Worm (Caenorhabditis elegans): ENCODE results near the gene ptl-1.

Gene ptl-1

ce11 chrIII:762508-762907 is 2.5 kb upstream of the ptl-1 start:
- TF ChIP-seq lim-7 (GFP tag; IDR thresholded peaks at IDR 0.05) (no peak), snpc-1.2 (GFP tag; IDR thresholded peaks at IDR 0.05) (no peak), nhr-237 (tag; optimal IDR thresholded peaks at IDR 0.05) (no peak), mdt-29 (GFP tag; IDR thresholded peaks at IDR 0.05) (no peak), lir-3 (tag; optimal IDR thresholded peaks at IDR 0.05) (no peak), egl-27 (tag; optimal IDR thresholded peaks at IDR 0.05) (no peak), Y5F2A.4 (GFP tag; optimal IDR thresholded peaks at IDR 0.05) (no peak), skn-1 (tag; optimal IDR thresholded peaks at IDR 0.05) (no peak), nhr-76 (tag; optimal IDR thresholded peaks at IDR 0.05) (no peak), dmd-8 (GFP tag; IDR thresholded peaks at IDR 0.05) (no peak), egl-43 (GFP tag; IDR thresholded peaks at IDR 0.05) (no peak), lin-29 (GFP tag; IDR thresholded peaks at IDR 0.05) (no peak), nhr-6 (tag; optimal IDR thresholded peaks at IDR 0.05) (no peak), zip-2 (tag; optimal IDR thresholded peaks at IDR 0.05) (no peak), mxl-2 (GFP tag; conservative IDR thresholded peaks at IDR 0.05) (no peak), lin-1 (GFP tag; IDR thresholded peaks at IDR 0.05) (no peak), lin-39 (tag; optimal IDR thresholded peaks at IDR 0.05) (no peak), F49E8.2 (tag; optimal IDR thresholded peaks at IDR 0.05; ENCODE audit: borderline replicate concordance) (no peak), mdl-1 (tag; optimal IDR thresholded peaks at IDR 0.05) (no peak), aha-1 (tag) (no peak)

ce11 chrIII:764404-764803 is 580 bp upstream of the ptl-1 start:
- TF ChIP-seq snpc-1.2 (GFP tag; IDR thresholded peaks at IDR 0.05) (no peak), nhr-237 (tag; optimal IDR thresholded peaks at IDR 0.05) (no peak), nhr-41 (GFP tag; IDR thresholded peaks at IDR 0.05) (no peak), hmg-1.1 (GFP tag; IDR thresholded peaks at IDR 0.05) (peak; percentile 50; the same call in 1 of the 2 replicates), ceh-20 (GFP tag; IDR thresholded peaks at IDR 0.05) (no peak), vab-7 (GFP tag; IDR thresholded peaks at IDR 0.05) (no peak), Y48G9A.11 (GFP tag; IDR thresholded peaks at IDR 0.05) (no peak), hlh-30 (tag; optimal IDR thresholded peaks at IDR 0.05; ENCODE audit: insufficient read depth) (peak; percentile 13), zfp-3 (GFP tag; conservative IDR thresholded peaks at IDR 0.05) (no peak), Y5F2A.4 (GFP tag; optimal IDR thresholded peaks at IDR 0.05) (no peak), mes-2 (tag; optimal IDR thresholded peaks at IDR 0.05; ENCODE audit: poor library complexity, severe bottlenecking) (no peak), fkh-10 (GFP tag; optimal IDR thresholded peaks at IDR 0.05) (peak; percentile 86), nhr-76 (tag; optimal IDR thresholded peaks at IDR 0.05) (no peak), daf-19 (GFP tag; conservative IDR thresholded peaks at IDR 0.05) (0 out of 2 replicates have a peak, but pooled peaks have one; percentile 16), Y75B8A.6 (GFP tag; IDR thresholded peaks at IDR 0.05) (no peak), D1046.2 (GFP tag; IDR thresholded peaks at IDR 0.05) (no peak), lin-15B (tag; optimal IDR thresholded peaks at IDR 0.05) (no peak), mep-1 (tag; optimal IDR thresholded peaks at IDR 0.05) (peak; percentile 31), ceh-32 (tag; optimal IDR thresholded peaks at IDR 0.05; ENCODE audit: poor library complexity) (no peak), ZK546.5 (tag; optimal IDR thresholded peaks at IDR 0.05) (no peak), spr-3 (GFP tag; optimal IDR thresholded peaks at IDR 0.05) (no peak), pha-4 (GFP tag; IDR thresholded peaks at IDR 0.05) (no peak), pha-4 (tag; optimal IDR thresholded peaks at IDR 0.05) (no peak), egl-43 (GFP tag; IDR thresholded peaks at IDR 0.05) (0 out of 2 replicates have a peak, but pooled peaks have one; percentile 25), rbr-2 (tag; optimal IDR thresholded peaks at IDR 0.05) (peak; percentile 57), ctbp-1 (GFP tag; IDR thresholded peaks at IDR 0.05) (0 out of 2 replicates have a peak, but pooled peaks have one; percentile 32), F44E2.7 (GFP tag; IDR thresholded peaks at IDR 0.05) (no peak), nhr-11 (tag; optimal IDR thresholded peaks at IDR 0.05) (no peak), egl-27 (tag; optimal IDR thresholded peaks at IDR 0.05) (no peak), lin-13 (GFP tag; optimal IDR thresholded peaks at IDR 0.05) (no peak), lin-29 (GFP tag; IDR thresholded peaks at IDR 0.05) (no peak), aha-1 (tag) (peak; percentile 53), ceh-62 (tag; optimal IDR thresholded peaks at IDR 0.05) (no peak), Y105C5A.15 (GFP tag; IDR thresholded peaks at IDR 0.05) (no peak), lin-39 (tag; optimal IDR thresholded peaks at IDR 0.05) (no peak), nhr-6 (tag; optimal IDR thresholded peaks at IDR 0.05) (no peak), lsy-2 (tag; optimal IDR thresholded peaks at IDR 0.05) (peak in 1 of 2 experiments; percentile 52), T20F7.1 (GFP tag; optimal IDR thresholded peaks at IDR 0.05) (no peak), ceh-28 (tag; optimal IDR thresholded peaks at IDR 0.05) (no peak), nhr-111 (GFP tag; optimal IDR thresholded peaks at IDR 0.05) (no peak)

All from whole organism, L4 larva.